Worm (Caenorhabditis elegans): ENCODE data around the gene bus-8B.

Gene bus-8B

DNA sequence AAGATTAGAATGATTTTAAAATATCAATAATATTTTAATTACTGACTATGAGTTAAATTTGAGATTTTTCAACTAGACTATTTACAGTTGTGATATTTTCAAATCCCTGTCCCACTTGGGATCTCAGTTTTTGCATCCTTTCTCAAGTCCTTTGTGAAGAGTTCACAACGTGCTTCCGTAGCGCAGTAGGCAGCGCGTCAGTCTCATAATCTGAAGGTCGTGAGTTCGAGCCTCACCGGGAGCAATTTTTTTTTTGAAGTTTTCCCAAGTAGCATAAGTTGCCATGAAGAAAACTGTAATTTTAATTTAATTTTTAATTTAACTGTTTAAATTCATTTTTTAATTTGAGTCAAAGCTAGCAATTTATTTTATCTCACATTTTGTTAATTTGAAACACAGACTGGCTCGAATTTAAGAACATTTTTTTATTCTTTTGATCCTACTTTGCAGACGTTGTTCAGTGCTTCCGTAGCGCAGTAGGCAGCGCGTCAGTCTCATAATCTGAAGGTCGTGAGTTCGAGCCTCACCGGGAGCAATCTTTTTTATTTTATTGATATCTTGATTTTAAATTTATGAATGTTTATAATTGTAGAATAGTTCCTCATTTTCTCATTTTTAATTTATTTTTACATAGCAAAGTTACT, 7.7 kb upstream of the bus-8B start (continued):
- peak; percentile 36 for TF ChIP-seq ZK185.1 (tag; optimal IDR thresholded peaks at IDR 0.05; ENCODE audit: poor library complexity, severe bottlenecking)
- peak; percentile 60 for TF ChIP-seq nhr-90 (tag; optimal IDR thresholded peaks at IDR 0.05)
- no peak for TF ChIP-seq cebp-2 (GFP tag; IDR thresholded peaks at IDR 0.05)
- TF ChIP-seq cebp-1 (GFP tag; IDR thresholded peaks at IDR 0.05) = no peak
- peak; percentile 33 for TF ChIP-seq cebp-1 (tag; optimal IDR thresholded peaks at IDR 0.05)

DNA sequence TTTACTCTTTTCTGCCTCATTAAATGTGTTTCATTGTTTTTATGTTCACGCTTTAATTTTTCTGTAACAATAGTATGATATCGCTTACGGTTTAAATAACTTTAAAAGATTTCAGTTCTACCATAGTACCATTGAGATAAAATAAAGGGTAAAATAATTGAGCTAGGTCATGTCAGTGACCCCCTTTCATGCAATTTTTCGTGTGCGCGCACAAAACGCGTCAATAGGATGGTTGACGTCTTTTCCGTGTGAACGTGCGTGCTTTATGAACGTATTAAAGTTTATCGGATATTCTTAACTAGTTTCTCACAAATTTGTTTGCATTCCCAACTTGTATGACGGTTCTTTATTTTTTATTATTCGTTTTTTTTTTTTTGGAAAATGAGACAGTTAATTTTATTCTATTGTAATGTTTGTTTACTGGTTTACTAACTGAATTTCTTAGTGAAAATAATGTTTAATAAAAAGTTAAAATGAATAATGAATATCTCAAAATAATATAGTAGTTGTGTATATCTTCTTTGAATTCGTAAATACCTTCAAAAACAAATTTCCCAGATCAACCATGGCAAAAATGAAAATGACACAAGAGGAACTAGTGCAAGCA, 7.1 kb upstream of the bus-8B start, which contains the start of gene C25F6.1:
C25F6.1 (plus strand) TSS at position 557 of the 607 bp plus-strand sequence.
- TF ChIP-seq tbx-9 (tag; optimal IDR thresholded peaks at IDR 0.05; ENCODE audit: borderline replicate concordance) (no peak), ztf-18 (tag; optimal IDR thresholded peaks at IDR 0.05) (peak; percentile 78)

ce11 chrX:5488867-5489266, 4.3 kb upstream of the bus-8B start:
- no peak for TF ChIP-seq Y79H2A.3 (GFP tag; conservative IDR thresholded peaks at IDR 0.05)
- no peak for TF ChIP-seq ceh-79 (tag; optimal IDR thresholded peaks at IDR 0.05)
- TF ChIP-seq unc-130 (GFP tag; optimal IDR thresholded peaks at IDR 0.05) = no peak
- TF ChIP-seq T07F8.4 (tag; optimal IDR thresholded peaks at IDR 0.05) = no peak
- TF ChIP-seq zfh-2 (GFP tag; conservative IDR thresholded peaks at IDR 0.05) = 0 out of 2 replicates have a peak, but pooled peaks have one; percentile 17
- no peak for TF ChIP-seq lsl-1 (GFP tag; optimal IDR thresholded peaks at IDR 0.05)

ce11 chrX:5489538-5489937, 3.6 kb upstream of the bus-8B start, which contains the start of gene F55D1.1:
Gene F55D1.1, plus strand, starts transcription at chrX:5489838.
- TF ChIP-seq attf-6 (GFP tag; IDR thresholded peaks at IDR 0.05) (no peak), tbp1 (GFP tag; optimal IDR thresholded peaks at IDR 0.05) (no peak), nfyb-1 (GFP tag; IDR thresholded peaks at IDR 0.05) (no peak), K11D2.4 (GFP tag; IDR thresholded peaks at IDR 0.05) (no peak), T26A5.8 (tag; optimal IDR thresholded peaks at IDR 0.05) (no peak), B0336.3 (GFP tag; IDR thresholded peaks at IDR 0.05) (no peak), hsf-1 (GFP tag; IDR thresholded peaks at IDR 0.05) (no peak), ZK185.1 (tag; optimal IDR thresholded peaks at IDR 0.05; ENCODE audit: poor library complexity, severe bottlenecking) (no peak)

DNA sequence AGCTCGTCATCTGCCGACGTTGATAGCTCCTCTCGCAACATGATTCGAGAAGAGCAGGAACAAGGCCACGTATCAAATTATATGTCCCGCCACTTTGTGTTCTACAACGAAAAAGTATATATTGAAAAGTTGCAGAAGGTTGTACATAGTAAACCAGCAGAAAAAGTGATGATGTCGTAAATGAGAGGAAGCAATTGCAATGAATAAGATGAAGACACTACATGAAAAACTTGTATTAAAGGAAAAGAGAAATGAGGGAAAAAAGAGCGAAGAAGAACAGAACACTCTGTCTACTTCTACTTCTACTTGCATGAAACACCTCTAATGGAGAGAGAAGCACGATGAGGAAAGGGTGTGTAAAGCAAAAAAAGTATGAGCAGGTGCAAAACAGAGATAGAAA, 12.0 kb downstream of the bus-8B start, which contains the start of gene T23F2.2:
T23F2.2 (minus strand) TSS at position 101 of the 400 bp plus-strand sequence.
- TF ChIP-seq gei-17 (GFP tag; optimal IDR thresholded peaks at IDR 0.05) (no peak), lsy-27 (tag; optimal IDR thresholded peaks at IDR 0.05; ENCODE audit: borderline replicate concordance, insufficient read depth) (no peak), xnd-1 (tag; optimal IDR thresholded peaks at IDR 0.05) (no peak), pbrm-1 (GFP tag; IDR thresholded peaks at IDR 0.05) (no peak), fkh-3 (tag; optimal IDR thresholded peaks at IDR 0.05) (no peak), egl-44 (GFP tag; IDR thresholded peaks at IDR 0.05) (no peak), nhr-90 (tag; optimal IDR thresholded peaks at IDR 0.05) (no peak), tbp1 (GFP tag; optimal IDR thresholded peaks at IDR 0.05) (no peak), tbx-9 (tag; optimal IDR thresholded peaks at IDR 0.05; ENCODE audit: borderline replicate concordance) (no peak), hrde-1 (tag; optimal IDR thresholded peaks at IDR 0.05; ENCODE audit: borderline replicate concordance) (no peak), ceh-79 (tag; optimal IDR thresholded peaks at IDR 0.05) (no peak), ets-4 (GFP tag; optimal IDR thresholded peaks at IDR 0.05) (no peak), F39B2.1 (GFP tag; IDR thresholded peaks at IDR 0.05) (no peak), B0019.2 (GFP tag; conservative IDR thresholded peaks at IDR 0.05) (no peak), snpc-1.3 (tag; optimal IDR thresholded peaks at IDR 0.05; ENCODE audit: insufficient read depth) (no peak), F49E8.2 (tag; optimal IDR thresholded peaks at IDR 0.05; ENCODE audit: insufficient read depth) (no peak), nhr-179 (tag; optimal IDR thresholded peaks at IDR 0.05) (no peak)

All from whole organism, young adult.